Fruit fly (Drosophila melanogaster) whole organism, embryonic: ENCODE data around the gene Uck.

ENCODE experiments used
- B-H1 ChIP-seq: fragments of 200-800 bp; sonication (Bioruptor generic); IDR thresholded peaks from 3 replicates; pipeline ENCODE4 v1.3.6; 2022; ENCODE audit warnings: missing biosample characterization, missing genetic modification characterization
- B-H2 ChIP-seq: fragments of 200-800 bp; sonication (Bioruptor generic); optimal IDR thresholded peaks from 2 replicates; lab custom pipeline; 2018; ENCODE audit warnings: missing biosample characterization, mild to moderate bottlenecking, missing genetic modification characterization
- CG10979 ChIP-seq: fragments of 200-800 bp; sonication (Bioruptor generic); optimal IDR thresholded peaks from 2 replicates; lab custom pipeline; 2018; ENCODE audit warnings: missing biosample characterization, mild to moderate bottlenecking, missing genetic modification characterization, moderate library complexity
- CG12236 ChIP-seq: fragments of 200-800 bp; sonication (Bioruptor generic); optimal IDR thresholded peaks from 2 replicates; lab custom pipeline; 2016; ENCODE audit warnings: missing biosample characterization, missing genetic modification characterization
- CG13123 ChIP-seq: fragments of 200-800 bp; sonication (Bioruptor generic); optimal IDR thresholded peaks from 2 replicates; lab custom pipeline; 2016; ENCODE audit warnings: missing biosample characterization, missing genetic modification characterization
- CG13775 ChIP-seq: fragments of 200-800 bp; sonication (Bioruptor generic); optimal IDR thresholded peaks from 3 replicates; lab custom pipeline; 2017; ENCODE audit warnings: missing biosample characterization, mild to moderate bottlenecking, missing genetic modification characterization
- CG14014 ChIP-seq: fragments of 200-800 bp; sonication (Bioruptor generic); IDR thresholded peaks from 2 replicates; pipeline ENCODE4 v1.3.6; 2022; ENCODE audit warnings: missing biosample characterization, missing genetic modification characterization
- CG16813 ChIP-seq: fragments of 200-800 bp; sonication (Bioruptor generic); IDR thresholded peaks from 3 replicates; pipeline ENCODE4 v1.3.6; 2022; ENCODE audit warnings: missing biosample characterization, missing genetic modification characterization; ENCODE audit not compliant: partially characterized antibody
- CG17802 ChIP-seq: fragments of 200-800 bp; sonication (Bioruptor generic); optimal IDR thresholded peaks from 2 replicates; lab custom pipeline; 2018; ENCODE audit warnings: missing biosample characterization, mild to moderate bottlenecking, missing genetic modification characterization, moderate library complexity
- CG2120 ChIP-seq: fragments of 200-800 bp; sonication (Bioruptor generic); optimal IDR thresholded peaks from 3 replicates; lab custom pipeline; 2016; ENCODE audit warnings: missing biosample characterization, missing genetic modification characterization
- CG2712 ChIP-seq: fragments of 200-800 bp; optimal IDR thresholded peaks from 3 replicates; lab custom pipeline; 2019; ENCODE audit warnings: missing biosample characterization, mild to moderate bottlenecking, missing genetic modification characterization, moderate library complexity
- CG31365 ChIP-seq: fragments of 200-800 bp; sonication (Bioruptor generic); optimal IDR thresholded peaks from 2 replicates; lab custom pipeline; 2018; ENCODE audit warnings: missing biosample characterization, mild to moderate bottlenecking, missing genetic modification characterization
- CG32772 ChIP-seq: fragments of 200-800 bp; sonication (Bioruptor generic); IDR thresholded peaks from 2 replicates; pipeline ENCODE4 v1.3.6; 2022; ENCODE audit warnings: missing biosample characterization, missing genetic modification characterization
- CG42726 ChIP-seq: fragments of 200-800 bp; sonication (Bioruptor generic); IDR thresholded peaks from 2 replicates; pipeline ENCODE4 v1.3.6; 2022; ENCODE audit warnings: missing biosample characterization, missing genetic modification characterization; ENCODE audit not compliant: partially characterized antibody
- CG4707 ChIP-seq: fragments of 200-800 bp; sonication (Bioruptor generic); optimal IDR thresholded peaks from 2 replicates; lab custom pipeline; 2018; ENCODE audit warnings: missing biosample characterization, mild to moderate bottlenecking, missing genetic modification characterization, moderate library complexity
- CG6254 ChIP-seq: fragments of 200-800 bp; sonication (Bioruptor generic); optimal IDR thresholded peaks from 3 replicates; lab custom pipeline; 2017; ENCODE audit warnings: mild to moderate bottlenecking, missing biosample characterization, missing genetic modification reagents, missing genetic modification characterization
- CoRest ChIP-seq: fragments of 200-800 bp; sonication (Bioruptor generic); optimal IDR thresholded peaks from 3 replicates; lab custom pipeline; 2018; ENCODE audit warnings: missing biosample characterization, mild to moderate bottlenecking, missing genetic modification characterization, moderate library complexity
- Dek ChIP-seq: fragments of 200-800 bp; sonication (Bioruptor generic); optimal IDR thresholded peaks from 3 replicates; lab custom pipeline; 2019; ENCODE audit warnings: missing biosample characterization, mild to moderate bottlenecking, missing genetic modification characterization, moderate library complexity
- Dip2 ChIP-seq: fragments of 200-800 bp; sonication (Bioruptor generic); IDR thresholded peaks from 2 replicates; pipeline ENCODE4 v1.3.6; 2022; ENCODE audit warnings: missing biosample characterization, missing genetic modification characterization
- Doc3 ChIP-seq: fragments of 200-800 bp; sonication (Bioruptor generic); IDR thresholded peaks from 3 replicates; pipeline ENCODE4 v1.3.6; 2022; ENCODE audit warnings: missing biosample characterization, missing genetic modification characterization; ENCODE audit not compliant: partially characterized antibody
- Fer1 ChIP-seq: fragments of 200-800 bp; sonication (Bioruptor generic); optimal IDR thresholded peaks from 2 replicates; lab custom pipeline; 2017; ENCODE audit warnings: missing biosample characterization, mild to moderate bottlenecking, missing genetic modification characterization
- Gug ChIP-seq: fragments of 200-800 bp; sonication (Bioruptor generic); IDR thresholded peaks from 4 replicates; pipeline ENCODE4 v1.3.6; 2022; ENCODE audit warnings: missing biosample characterization, missing genetic modification characterization
- HmgZ ChIP-seq: fragments of 200-800 bp; sonication (Bioruptor generic); optimal IDR thresholded peaks from 2 replicates; lab custom pipeline; 2018; ENCODE audit warnings: missing biosample characterization, mild to moderate bottlenecking, missing genetic modification characterization
- Hmx ChIP-seq: fragments of 200-800 bp; sonication (Bioruptor generic); optimal IDR thresholded peaks from 2 replicates; lab custom pipeline; 2016; ENCODE audit warnings: missing biosample characterization, missing genetic modification characterization
- Hr78 ChIP-seq, 2 experiments: fragments of 200-800 bp in 1 of 2; fragments of >200 bp in 1 of 2; sonication (Bioruptor generic) in 1 of 2; optimal IDR thresholded peaks; 2 replicates each; lab custom pipeline; 2017 to 2019; ENCODE audit warnings: missing biosample characterization in 2 of 2, missing genetic modification characterization in 2 of 2, mild to moderate bottlenecking in 1 of 2, moderate library complexity in 1 of 2
- Lim3 ChIP-seq: fragments of 200-800 bp; sonication (Bioruptor generic); IDR thresholded peaks from 2 replicates; pipeline ENCODE4 v1.3.6; 2022; ENCODE audit warnings: missing biosample characterization, missing genetic modification characterization
- Neu2 ChIP-seq: fragments of 200-800 bp; sonication (Bioruptor generic); optimal IDR thresholded peaks from 3 replicates; lab custom pipeline; 2016; ENCODE audit warnings: missing biosample characterization, missing genetic modification characterization, borderline replicate concordance
- Rx ChIP-seq: fragments of 200-800 bp; sonication (Bioruptor generic); IDR thresholded peaks from 2 replicates; pipeline ENCODE4 v1.3.6; 2022; ENCODE audit warnings: missing biosample characterization, missing genetic modification characterization
- ab ChIP-seq: fragments of 200-800 bp; sonication (Bioruptor generic); optimal IDR thresholded peaks from 2 replicates; lab custom pipeline; 2016; ENCODE audit warnings: missing biosample characterization, missing genetic modification characterization
- abd-A ChIP-seq: fragments of 200-800 bp; sonication (Bioruptor generic); optimal IDR thresholded peaks from 3 replicates; lab custom pipeline; 2019; ENCODE audit warnings: missing biosample characterization, mild to moderate bottlenecking, missing genetic modification characterization, moderate library complexity
- amos ChIP-seq: fragments of 200-800 bp; sonication (Bioruptor generic); IDR thresholded peaks from 2 replicates; pipeline ENCODE4 v1.3.6; 2022; ENCODE audit warnings: missing biosample characterization, missing genetic modification characterization; ENCODE audit not compliant: partially characterized antibody
- ci ChIP-seq: fragments of 200-800 bp; sonication (Bioruptor generic); IDR thresholded peaks from 3 replicates; pipeline ENCODE4 v1.3.6; 2022; ENCODE audit warnings: missing biosample characterization, missing genetic modification characterization
- crol ChIP-seq: fragments of 200-800 bp; sonication (Bioruptor generic); IDR thresholded peaks from 2 replicates; pipeline ENCODE4 v1.3.6; 2022; ENCODE audit warnings: missing biosample characterization, missing genetic modification characterization
- ems ChIP-seq: fragments of 200-800 bp; sonication (Bioruptor generic); optimal IDR thresholded peaks from 3 replicates; lab custom pipeline; 2016; ENCODE audit warnings: missing biosample characterization, missing genetic modification characterization
- ftz-f1 ChIP-seq: fragments of 200-800 bp; sonication (Bioruptor generic); optimal IDR thresholded peaks from 2 replicates; lab custom pipeline; 2016; ENCODE audit warnings: missing biosample characterization, missing genetic modification characterization
- gcm ChIP-seq: fragments of 200-800 bp; sonication (Bioruptor generic); optimal IDR thresholded peaks from 2 replicates; lab custom pipeline; 2019; ENCODE audit warnings: missing biosample characterization, mild to moderate bottlenecking, missing genetic modification characterization, moderate library complexity
- gt ChIP-seq: fragments of 200-800 bp; sonication (Bioruptor generic); IDR thresholded peaks from 2 replicates; pipeline ENCODE4 v1.3.6; 2022; ENCODE audit warnings: missing biosample characterization, missing genetic modification characterization
- hth ChIP-seq: fragments of >200 bp; optimal IDR thresholded peaks from 2 replicates; lab custom pipeline; 2017; ENCODE audit warnings: inconsistent platforms
- jing ChIP-seq: fragments of 200-800 bp; sonication (Bioruptor generic); optimal IDR thresholded peaks from 2 replicates; lab custom pipeline; 2018; ENCODE audit warnings: missing biosample characterization, mild to moderate bottlenecking, missing genetic modification characterization
- lmd ChIP-seq: fragments of 200-800 bp; sonication (Bioruptor generic); IDR thresholded peaks from 2 replicates; pipeline ENCODE4 v1.3.6; 2022; ENCODE audit warnings: missing biosample characterization, missing genetic modification characterization
- pan ChIP-seq, 4 experiments: fragments of >200 bp in 3 of 4; fragments of 200-800 bp in 1 of 4; sonication (Bioruptor generic) in 1 of 4; optimal IDR thresholded peaks in 3 of 4; IDR thresholded peaks in 1 of 4; 2 replicates each; pipeline versions ENCODE4 v1.3.6 to Lab custom; 2017 to 2022; ENCODE audit warnings: missing biosample characterization in 2 of 4, missing genetic modification characterization in 2 of 4, mixed read lengths in 1 of 4
- peb ChIP-seq: fragments of 200-800 bp; sonication (Bioruptor generic); IDR thresholded peaks from 2 replicates; pipeline ENCODE4 v1.3.6; 2022; ENCODE audit warnings: missing biosample characterization, missing genetic modification characterization
- prd ChIP-seq, 3 experiments: fragments of >200 bp in 2 of 3; fragments of 200-800 bp in 1 of 3; sonication (Bioruptor generic) in 1 of 3; optimal IDR thresholded peaks in 2 of 3; IDR thresholded peaks in 1 of 3; 2 replicates in 2 of 3; 3 replicates in 1 of 3; pipeline versions ENCODE4 v1.3.6 to Lab custom; 2017 to 2022; ENCODE audit warnings: missing biosample characterization in 1 of 3, missing genetic modification characterization in 1 of 3
- sim ChIP-seq: fragments of 200-800 bp; sonication (Bioruptor generic); IDR thresholded peaks from 2 replicates; pipeline ENCODE4 v1.3.6; 2022; ENCODE audit warnings: missing biosample characterization, missing genetic modification characterization
- slp2 ChIP-seq: fragments of 200-800 bp; sonication (Bioruptor generic); optimal IDR thresholded peaks from 2 replicates; lab custom pipeline; 2016; ENCODE audit warnings: missing biosample characterization, missing genetic modification characterization
- ssp ChIP-seq: fragments of 200-800 bp; sonication (Bioruptor generic); IDR thresholded peaks from 2 replicates; pipeline ENCODE4 v1.3.6; 2022; ENCODE audit warnings: missing biosample characterization, missing genetic modification characterization
- tin ChIP-seq: fragments of 200-800 bp; sonication (Bioruptor generic); optimal IDR thresholded peaks from 3 replicates; lab custom pipeline; 2016; ENCODE audit warnings: missing biosample characterization, missing genetic modification characterization
- wek ChIP-seq: fragments of 200-800 bp; sonication (Bioruptor generic); optimal IDR thresholded peaks from 3 replicates; lab custom pipeline; 2018; ENCODE audit warnings: missing biosample characterization, mild to moderate bottlenecking, missing genetic modification characterization, moderate library complexity
- yki ChIP-seq: fragments of >200 bp; optimal IDR thresholded peaks from 3 replicates; lab custom pipeline; 2018
- z ChIP-seq: fragments of 200-800 bp; sonication (Bioruptor generic); IDR thresholded peaks from 3 replicates; pipeline ENCODE4 v1.3.6; 2022; ENCODE audit warnings: missing biosample characterization, missing genetic modification characterization

Gene Uck

dm6 chr3R:24271071-24271470 lies 18.9 kb upstream of the Uck start, which contains the start of gene jar (continued):
- TF ChIP-seq CG4707 (GFP tag; lab: Kevin White, UChicago) (peak; percentile 29), Doc3 (peak; percentile 80), CG16813 (GFP tag; lab: Robert Waterston, UW) (peak; percentile 85), Fer1 (peak; percentile 72), CG12236 (GFP tag; lab: Kevin White, UChicago) (no peak), CG13123 (peak; percentile 3), ab (GFP tag; lab: Kevin White, UChicago) (no peak), wek (GFP tag; lab: Kevin White, UChicago) (peak; percentile 65), ems (peak; percentile 14), ci (GFP tag; lab: Robert Waterston, UW) (peak; percentile 80; the same call in 2 of the 3 replicates), CG31365 (peak; percentile 44), z (GFP tag; lab: Robert Waterston, UW) (no peak), prd (optimal IDR thresholded peaks at IDR 0.05; lab: Kevin White, UChicago) (no peak), prd (GFP tag; IDR thresholded peaks at IDR 0.05; lab: Robert Waterston, UW) (0 out of 3 replicates have a peak, but pooled peaks have one; percentile 16), B-H1 (GFP tag; lab: Robert Waterston, UW) (no peak; the same call in 2 of the 3 replicates), sim (no peak), abd-A (peak; percentile 22), HmgZ (tag; lab: Kevin White, UChicago) (peak; percentile 68), yki (lab: Kevin White, UChicago) (no peak), CG42726 (GFP tag; lab: Robert Waterston, UW) (peak; percentile 92), Hmx (GFP tag; lab: Kevin White, UChicago) (no peak), gcm (GFP tag; lab: Kevin White, UChicago) (peak; percentile 63), Hr78 (GFP tag; optimal IDR thresholded peaks at IDR 0.05; lab: Kevin White, UChicago) (no peak), CG6254 (GFP tag; lab: Kevin White, UChicago) (no peak), slp2 (no peak), Neu2 (GFP tag; lab: Kevin White, UChicago) (no peak), tin (GFP tag; lab: Kevin White, UChicago) (no peak), CG14014 (GFP tag; lab: Robert Waterston, UW) (peak; percentile 33; the same call in 1 of the 2 replicates), CG10979 (tag; lab: Kevin White, UChicago) (peak; percentile 35), Dip2 (no peak), ftz-f1 (GFP tag; lab: Kevin White, UChicago) (no peak), CG32772 (no peak), Rx (GFP tag; lab: Robert Waterston, UW) (no peak), peb (GFP tag; lab: Robert Waterston, UW) (no peak), Lim3 (no peak), CG13775 (GFP tag; lab: Kevin White, UChicago) (peak; percentile 4), gt (GFP tag; lab: Robert Waterston, UW) (no peak), jing (no peak), hth (no peak), crol (GFP tag; lab: Robert Waterston, UW) (0 out of 2 replicates have a peak, but pooled peaks have one; percentile 9), CG17802 (tag; lab: Kevin White, UChicago) (no peak), B-H2 (GFP tag; lab: Kevin White, UChicago) (peak; percentile 69), CG2120 (GFP tag; lab: Kevin White, UChicago) (peak; percentile 11), ssp (GFP tag; lab: Robert Waterston, UW) (no peak), Dek (tag; lab: Kevin White, UChicago) (peak; percentile 25), amos (peak; percentile 95), lmd (0 out of 2 replicates have a peak, but pooled peaks have one; percentile 9), CG2712 (peak; percentile 65), pan (optimal IDR thresholded peaks at IDR 0.05; lab: Kevin White, UChicago) (no peak), pan (GFP tag; optimal IDR thresholded peaks at IDR 0.05 in 1 of 2, IDR thresholded peaks at IDR 0.05 in 1 of 2) (no peak), CoRest (tag; lab: Kevin White, UChicago) (peak; percentile 50), Gug (GFP tag; lab: Robert Waterston, UW) (no peak)
